Fruit fly (Drosophila melanogaster): ENCODE measurements around the gene Taf10b.

Gene Taf10b

DNA sequence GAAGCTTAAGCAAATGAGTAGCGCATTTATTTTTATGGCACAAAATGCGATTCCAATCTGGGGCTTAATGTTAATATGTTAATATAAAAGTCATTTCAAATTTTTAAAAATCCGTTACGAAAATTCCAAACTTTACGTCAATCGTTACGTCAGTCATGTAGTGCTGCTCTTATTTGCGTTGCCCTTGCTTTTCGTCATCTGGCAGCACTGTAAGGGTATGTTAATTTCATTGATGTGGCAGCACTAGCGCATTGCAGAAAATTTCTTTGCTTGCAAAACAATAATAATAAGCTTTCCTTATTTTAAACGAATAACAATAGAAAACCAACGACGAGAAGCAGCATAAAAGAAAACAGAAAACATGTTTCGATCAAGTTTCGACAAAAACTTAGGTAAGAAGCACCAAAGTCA is 27.8 kb downstream of the Taf10b start, which contains the start of gene Hrs (continued):
- TF ChIP-seq Side (GFP tag; optimal IDR thresholded peaks at IDR 0.05) (no peak), NK7.1 (GFP tag; optimal IDR thresholded peaks at IDR 0.05) (no peak), CG16815 (GFP tag; optimal IDR thresholded peaks at IDR 0.05) (no peak), CG17186 (GFP tag; optimal IDR thresholded peaks at IDR 0.05) (peak; percentile 40), Eip74EF (GFP tag; optimal IDR thresholded peaks at IDR 0.05) (no peak), Bgb (GFP tag; IDR thresholded peaks at IDR 0.05; ENCODE audit: partially characterized antibody) (no peak), CG17359 (tag; optimal IDR thresholded peaks at IDR 0.05) (no peak), Rfx (GFP tag; IDR thresholded peaks at IDR 0.05) (no peak), emc (GFP tag; optimal IDR thresholded peaks at IDR 0.05) (no peak), Bteb2 (GFP tag; optimal IDR thresholded peaks at IDR 0.05) (no peak), H15 (GFP tag; IDR thresholded peaks at IDR 0.05) (no peak), CG3065 (GFP tag; optimal IDR thresholded peaks at IDR 0.05) (no peak), jigr1 (GFP tag; IDR thresholded peaks at IDR 0.05) (no peak), CG2199 (GFP tag; IDR thresholded peaks at IDR 0.05) (no peak), Tbp (GFP tag; optimal IDR thresholded peaks at IDR 0.05) (no peak), CoRest (tag; optimal IDR thresholded peaks at IDR 0.05) (peak; percentile 23), crp (GFP tag; optimal IDR thresholded peaks at IDR 0.05) (peak in 1 of 2 experiments; percentile 70), bsh (GFP tag; optimal IDR thresholded peaks at IDR 0.05) (no peak), Pdp1 (GFP tag; optimal IDR thresholded peaks at IDR 0.05) (peak in 1 of 2 experiments; percentile 91), gro (GFP tag; optimal IDR thresholded peaks at IDR 0.05) (no peak), Lim3 (GFP tag; IDR thresholded peaks at IDR 0.05) (no peak), CG43689 (GFP tag; IDR thresholded peaks at IDR 0.05) (no peak), CG10321 (GFP tag; IDR thresholded peaks at IDR 0.05) (no peak), Drgx (GFP tag; IDR thresholded peaks at IDR 0.05) (no peak), lbe (GFP tag; optimal IDR thresholded peaks at IDR 0.05) (peak; percentile 50), CG14965 (GFP tag; optimal IDR thresholded peaks at IDR 0.05; ENCODE audit: borderline replicate concordance) (no peak), Opbp (GFP tag; IDR thresholded peaks at IDR 0.05; ENCODE audit: partially characterized antibody) (peak; percentile 62), CG10654 (GFP tag; optimal IDR thresholded peaks at IDR 0.05) (no peak), fd102C (GFP tag; optimal IDR thresholded peaks at IDR 0.05) (no peak), Myb (GFP tag; optimal IDR thresholded peaks at IDR 0.05) (peak; percentile 98), Dref (GFP tag; IDR thresholded peaks at IDR 0.05) (peak; percentile 28; the same call in 1 of the 2 replicates), zf30C (GFP tag; optimal IDR thresholded peaks at IDR 0.05) (no peak), CG30403 (GFP tag; optimal IDR thresholded peaks at IDR 0.05) (no peak), Dad (GFP tag; optimal IDR thresholded peaks at IDR 0.05) (no peak), CG6854 (GFP tag; optimal IDR thresholded peaks at IDR 0.05) (no peak), CG12219 (GFP tag; optimal IDR thresholded peaks at IDR 0.05) (no peak), CG6654 (GFP tag; optimal IDR thresholded peaks at IDR 0.05) (no peak), insv (GFP tag; optimal IDR thresholded peaks at IDR 0.05) (peak in 1 of 2 experiments; percentile 44), sens (GFP tag) (peak; percentile 81), lab (GFP tag; optimal IDR thresholded peaks at IDR 0.05) (no peak), az2 (GFP tag; optimal IDR thresholded peaks at IDR 0.05) (no peak), NFAT (GFP tag; IDR thresholded peaks at IDR 0.05) (no peak), CG9215 (GFP tag; IDR thresholded peaks at IDR 0.05) (no peak), CG14710 (tag; optimal IDR thresholded peaks at IDR 0.05) (peak; percentile 71), CG10543 (GFP tag; optimal IDR thresholded peaks at IDR 0.05) (no peak), CG15696 (tag; optimal IDR thresholded peaks at IDR 0.05) (no peak), sr (GFP tag; IDR thresholded peaks at IDR 0.05) (no peak), CG17912 (GFP tag; optimal IDR thresholded peaks at IDR 0.05) (no peak), CG6791 (GFP tag; IDR thresholded peaks at IDR 0.05; ENCODE audit: partially characterized antibody) (0 out of 3 replicates have a peak, but pooled peaks have one; percentile 51), zen2 (GFP tag; IDR thresholded peaks at IDR 0.05; ENCODE audit: partially characterized antibody) (no peak), ERR (GFP tag; optimal IDR thresholded peaks at IDR 0.05) (peak; percentile 3)

All from whole organism, embryonic.